Worm (Caenorhabditis elegans) whole organism, midembryonic: ENCODE measurements around the gene drr-2.

Source experiments
- T22C8.4 ChIP-seq: fragments of 200-800 bp; sonication (Bioruptor generic); IDR thresholded peaks from 2 replicates; pipeline ENCODE4 v1.3.6; 2022; ENCODE audit warnings: missing genetic modification characterization, missing compliant biosample characterization
- med-1 ChIP-seq: sonication (generic microtip); optimal IDR thresholded peaks from 2 replicates; lab custom pipeline; 2017; ENCODE audit warnings: missing genetic modification characterization, mild to moderate bottlenecking, missing compliant biosample characterization, antibody characterized with exemption, missing genetic modification reagents; ENCODE audit not compliant: insufficient read depth
- ref-1 ChIP-seq: fragments of 200-800 bp; sonication (Bioruptor generic); conservative IDR thresholded peaks from 2 replicates; pipeline ENCODE4 v1.3.6; 2022; ENCODE audit warnings: missing genetic modification reagents, missing genetic modification characterization, missing compliant biosample characterization
- ztf-23 ChIP-seq: fragments of 200-800 bp; sonication (Bioruptor generic); IDR thresholded peaks from 2 replicates; pipeline ENCODE4 v1.3.6; 2022; ENCODE audit warnings: missing genetic modification reagents, missing genetic modification characterization, missing compliant biosample characterization

DNA sequence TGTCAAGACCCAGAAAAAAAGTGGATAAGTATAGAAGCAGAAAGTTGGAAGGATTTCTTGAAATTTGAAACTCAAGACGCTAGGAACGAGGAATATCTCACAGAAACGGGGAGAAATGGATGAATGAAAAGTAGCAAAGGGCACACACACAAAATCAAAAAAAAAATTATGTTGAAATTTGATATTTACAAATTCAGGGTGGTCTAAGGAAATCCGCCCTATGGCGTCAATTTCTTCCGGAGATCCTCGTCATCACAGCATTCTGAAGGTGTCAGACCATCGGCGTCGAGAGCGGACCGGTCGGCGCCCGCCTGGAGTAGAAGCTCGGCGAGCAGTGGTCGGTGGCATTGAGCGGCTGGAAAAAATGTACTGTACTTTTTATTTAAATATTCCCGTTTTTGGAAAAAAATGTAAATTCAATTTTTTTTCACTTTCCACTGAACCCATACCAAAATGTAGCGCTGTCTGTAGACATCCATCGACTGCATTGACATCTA lies 3.3 kb downstream of the drr-2 start:
- TF ChIP-seq ref-1 (GFP tag; lab: Robert Waterston, UW), result no peak
- no peak for TF ChIP-seq ztf-23
- TF ChIP-seq med-1 (GFP tag; lab: Kevin White, UChicago), result no peak
- no peak for TF ChIP-seq T22C8.4 (GFP tag; lab: Robert Waterston, UW)
